Fruit fly (Drosophila melanogaster) whole organism, adult: Measurements from ENCODE around the gene BigH1.

Source experiments
- CG11617 ChIP-seq: fragments of 200-800 bp; sonication (Bioruptor generic); optimal IDR thresholded peaks from 2 replicates; lab custom pipeline; 2017; ENCODE audit warnings: mild to moderate bottlenecking, missing biosample characterization, missing genetic modification reagents, missing genetic modification characterization
- CG12768 ChIP-seq: fragments of 200-800 bp; sonication (Bioruptor generic); optimal IDR thresholded peaks from 2 replicates; lab custom pipeline; 2017; ENCODE audit warnings: missing biosample characterization, missing genetic modification characterization, mild to moderate bottlenecking, moderate library complexity, missing genetic modification reagents
- CG14711 ChIP-seq: fragments of 200-800 bp; sonication (Bioruptor generic); optimal IDR thresholded peaks from 2 replicates; lab custom pipeline; 2018; ENCODE audit warnings: missing biosample characterization, mild to moderate bottlenecking, missing genetic modification characterization, moderate library complexity
- CG5204 ChIP-seq: fragments of 200-800 bp; sonication (Bioruptor generic); optimal IDR thresholded peaks from 2 replicates; lab custom pipeline; 2016; ENCODE audit warnings: missing biosample characterization, missing genetic modification characterization
- CG7045 ChIP-seq: fragments of 200-800 bp; sonication (Bioruptor generic); optimal IDR thresholded peaks from 2 replicates; lab custom pipeline; 2017; ENCODE audit warnings: missing biosample characterization, mild to moderate bottlenecking, missing genetic modification characterization
- Hr96 ChIP-seq: fragments of 200-800 bp; sonication (Bioruptor generic); optimal IDR thresholded peaks from 2 replicates; lab custom pipeline; 2016; ENCODE audit warnings: missing biosample characterization, missing genetic modification characterization
- Mnt ChIP-seq: fragments of 200-800 bp; sonication (Bioruptor generic); optimal IDR thresholded peaks from 2 replicates; lab custom pipeline; 2016; ENCODE audit warnings: missing biosample characterization, mild to moderate bottlenecking, missing genetic modification characterization
- ovo ChIP-seq: fragments of 200-800 bp; sonication (Bioruptor generic); optimal IDR thresholded peaks from 2 replicates; lab custom pipeline; 2016; ENCODE audit warnings: missing biosample characterization, missing genetic modification characterization
- tj ChIP-seq: fragments of 200-800 bp; sonication (Bioruptor generic); optimal IDR thresholded peaks from 3 replicates; lab custom pipeline; 2017; ENCODE audit warnings: missing biosample characterization, mild to moderate bottlenecking, missing genetic modification characterization, moderate library complexity
- toe ChIP-seq: fragments of 200-800 bp; sonication (Bioruptor generic); optimal IDR thresholded peaks from 2 replicates; lab custom pipeline; 2016; ENCODE audit warnings: missing biosample characterization, missing genetic modification characterization

dm6 chr3R:14642463-14642862 lies 20.8 kb upstream of the BigH1 start, which contains the start of gene CG7886:
- TF ChIP-seq Mnt (GFP tag; lab: Kevin White, UChicago) = no peak
- TF ChIP-seq Hr96 (GFP tag; lab: Kevin White, UChicago) = no peak
- TF ChIP-seq CG7045 (GFP tag; lab: Kevin White, UChicago) = no peak
- TF ChIP-seq CG12768 (GFP tag; lab: Kevin White, UChicago) = no peak
- TF ChIP-seq ovo (GFP tag; lab: Kevin White, UChicago) = no peak
- TF ChIP-seq CG14711 (tag; lab: Kevin White, UChicago) = no peak
- TF ChIP-seq tj (GFP tag; lab: Kevin White, UChicago) = no peak
- no peak for TF ChIP-seq CG5204 (GFP tag; lab: Kevin White, UChicago)
- no peak for TF ChIP-seq toe (GFP tag; lab: Kevin White, UChicago)
- TF ChIP-seq CG11617 (GFP tag; lab: Kevin White, UChicago) = no peak
